Fruit fly (Drosophila melanogaster) whole organism, embryonic: ENCODE measurements around the gene mfr.

Source experiments
- BtbVII ChIP-seq: fragments of 200-800 bp; sonication (Bioruptor generic); optimal IDR thresholded peaks from 3 replicates; lab custom pipeline; 2017; ENCODE audit warnings: missing biosample characterization, mild to moderate bottlenecking, missing genetic modification characterization
- CG10147 ChIP-seq: fragments of 200-800 bp; sonication (Bioruptor generic); optimal IDR thresholded peaks from 2 replicates; lab custom pipeline; 2019; ENCODE audit warnings: missing biosample characterization, mild to moderate bottlenecking, missing genetic modification characterization, moderate library complexity
- CG11695 ChIP-seq: fragments of 200-800 bp; sonication (Bioruptor generic); IDR thresholded peaks from 3 replicates; pipeline ENCODE4 v1.3.6; 2022; ENCODE audit warnings: missing biosample characterization, missing genetic modification characterization
- CG15269 ChIP-seq: fragments of 200-800 bp; sonication (Bioruptor generic); optimal IDR thresholded peaks from 2 replicates; lab custom pipeline; 2018; ENCODE audit warnings: missing biosample characterization, mild to moderate bottlenecking, missing genetic modification characterization, moderate library complexity
- CG16813 ChIP-seq: fragments of 200-800 bp; sonication (Bioruptor generic); IDR thresholded peaks from 3 replicates; pipeline ENCODE4 v1.3.6; 2022; ENCODE audit warnings: missing biosample characterization, missing genetic modification characterization; ENCODE audit not compliant: partially characterized antibody
- CG17385 ChIP-seq: fragments of 200-800 bp; sonication (Bioruptor generic); optimal IDR thresholded peaks from 3 replicates; lab custom pipeline; 2018; ENCODE audit warnings: missing biosample characterization, mild to moderate bottlenecking, missing genetic modification characterization
- CG17568 ChIP-seq: fragments of 200-800 bp; sonication (Bioruptor generic); optimal IDR thresholded peaks from 2 replicates; lab custom pipeline; 2018; ENCODE audit warnings: missing biosample characterization, mild to moderate bottlenecking, missing genetic modification characterization, moderate library complexity
- CG18262 ChIP-seq: fragments of 200-800 bp; optimal IDR thresholded peaks from 3 replicates; lab custom pipeline; 2019; ENCODE audit warnings: missing biosample characterization, mild to moderate bottlenecking, missing genetic modification characterization, moderate library complexity
- CG2116 ChIP-seq: fragments of 200-800 bp; sonication (Bioruptor generic); optimal IDR thresholded peaks from 3 replicates; lab custom pipeline; 2018; ENCODE audit warnings: missing biosample characterization, mild to moderate bottlenecking, missing genetic modification characterization
- CG31441 ChIP-seq: fragments of 200-800 bp; sonication (Bioruptor generic); IDR thresholded peaks from 2 replicates; pipeline ENCODE4 v1.3.6; 2022; ENCODE audit warnings: missing biosample characterization, missing genetic modification characterization
- CG6813 ChIP-seq: fragments of 200-800 bp; sonication (Bioruptor generic); optimal IDR thresholded peaks from 2 replicates; lab custom pipeline; 2017; ENCODE audit warnings: missing biosample characterization, missing genetic modification characterization, mild to moderate bottlenecking, moderate library complexity, missing genetic modification reagents
- CG7271 ChIP-seq: fragments of 200-800 bp; sonication (Bioruptor generic); optimal IDR thresholded peaks from 2 replicates; lab custom pipeline; 2018; ENCODE audit warnings: missing biosample characterization, mild to moderate bottlenecking, missing genetic modification characterization, moderate library complexity
- CG8388 ChIP-seq: fragments of 200-800 bp; sonication (Bioruptor generic); optimal IDR thresholded peaks from 2 replicates; lab custom pipeline; 2019; ENCODE audit warnings: missing biosample characterization, mild to moderate bottlenecking, missing genetic modification characterization, moderate library complexity
- CG9727 ChIP-seq: fragments of 200-800 bp; sonication (Bioruptor generic); optimal IDR thresholded peaks from 3 replicates; lab custom pipeline; 2017; ENCODE audit warnings: missing biosample characterization, mild to moderate bottlenecking, missing genetic modification characterization
- Dad ChIP-seq: fragments of 200-800 bp; sonication (Bioruptor generic); optimal IDR thresholded peaks from 3 replicates; lab custom pipeline; 2016; ENCODE audit warnings: missing biosample characterization, missing genetic modification characterization
- Dp ChIP-seq: fragments of 200-800 bp; sonication (Bioruptor generic); optimal IDR thresholded peaks from 2 replicates; lab custom pipeline; 2018; ENCODE audit warnings: missing biosample characterization, mild to moderate bottlenecking, missing genetic modification characterization, moderate library complexity
- E2f1 ChIP-seq: fragments of 200-800 bp; sonication (Bioruptor generic); IDR thresholded peaks from 2 replicates; pipeline ENCODE4 v1.3.6; 2022; ENCODE audit warnings: missing biosample characterization, missing genetic modification characterization
- E2f2 ChIP-seq: fragments of 200-800 bp; sonication (Bioruptor generic); IDR thresholded peaks from 2 replicates; pipeline ENCODE4 v1.3.6; 2022; ENCODE audit warnings: missing biosample characterization, missing genetic modification characterization
- Ets97D ChIP-seq: fragments of 200-800 bp; sonication (Bioruptor generic); optimal IDR thresholded peaks from 3 replicates; lab custom pipeline; 2016; ENCODE audit warnings: missing biosample characterization, missing genetic modification characterization
- Fer1 ChIP-seq: fragments of 200-800 bp; sonication (Bioruptor generic); optimal IDR thresholded peaks from 2 replicates; lab custom pipeline; 2017; ENCODE audit warnings: missing biosample characterization, mild to moderate bottlenecking, missing genetic modification characterization
- GATAe ChIP-seq: fragments of 200-800 bp; sonication (Bioruptor generic); conservative IDR thresholded peaks from 2 replicates; pipeline ENCODE4 v1.3.6; 2022; ENCODE audit warnings: missing biosample characterization, missing genetic modification characterization
- Hey ChIP-seq: fragments of 200-800 bp; sonication (Bioruptor generic); optimal IDR thresholded peaks from 3 replicates; lab custom pipeline; 2018; ENCODE audit warnings: missing biosample characterization, mild to moderate bottlenecking, missing genetic modification characterization
- Hr78 ChIP-seq, 2 experiments: fragments of 200-800 bp in 1 of 2; fragments of >200 bp in 1 of 2; sonication (Bioruptor generic) in 1 of 2; optimal IDR thresholded peaks; 2 replicates each; lab custom pipeline; 2017 to 2019; ENCODE audit warnings: missing biosample characterization in 2 of 2, missing genetic modification characterization in 2 of 2, mild to moderate bottlenecking in 1 of 2, moderate library complexity in 1 of 2
- MTF-1 ChIP-seq: fragments of 200-800 bp; sonication (Bioruptor generic); optimal IDR thresholded peaks from 2 replicates; lab custom pipeline; 2018; ENCODE audit warnings: missing biosample characterization, mild to moderate bottlenecking, missing genetic modification characterization, borderline replicate concordance
- Max ChIP-seq: fragments of 200-800 bp; sonication (Bioruptor generic); optimal IDR thresholded peaks from 2 replicates; lab custom pipeline; 2016; ENCODE audit warnings: missing biosample characterization, mild to moderate bottlenecking, missing genetic modification characterization
- PHDP ChIP-seq: fragments of 200-800 bp; sonication (Bioruptor generic); optimal IDR thresholded peaks from 3 replicates; lab custom pipeline; 2018; ENCODE audit warnings: missing biosample characterization, mild to moderate bottlenecking, missing genetic modification characterization, moderate library complexity
- Ravus ChIP-seq: fragments of 200-800 bp; sonication (Bioruptor generic); IDR thresholded peaks from 2 replicates; pipeline ENCODE4 v1.3.6; 2022; ENCODE audit warnings: missing biosample characterization, missing genetic modification characterization
- bowl ChIP-seq: fragments of 200-800 bp; sonication (Bioruptor generic); IDR thresholded peaks from 2 replicates; pipeline ENCODE4 v1.3.6; 2022; ENCODE audit warnings: missing biosample characterization, missing genetic modification characterization
- chm ChIP-seq: fragments of 200-800 bp; sonication (Bioruptor generic); IDR thresholded peaks from 2 replicates; pipeline ENCODE4 v1.3.6; 2022; ENCODE audit warnings: missing biosample characterization, missing genetic modification characterization
- eve ChIP-seq, 2 experiments: fragments of >200 bp; optimal IDR thresholded peaks; 2 replicates each; lab custom pipeline; 2017; ENCODE audit warnings: missing biosample characterization in 2 of 2, missing genetic modification characterization in 2 of 2
- exex ChIP-seq: fragments of 200-800 bp; sonication (Bioruptor generic); optimal IDR thresholded peaks from 4 replicates; lab custom pipeline; 2018; ENCODE audit warnings: missing biosample characterization, mild to moderate bottlenecking, missing genetic modification characterization, moderate library complexity
- h ChIP-seq: fragments of >200 bp; optimal IDR thresholded peaks from 2 replicates; lab custom pipeline; 2017
- ham ChIP-seq: fragments of 200-800 bp; sonication (Bioruptor generic); IDR thresholded peaks from 2 replicates; pipeline ENCODE4 v1.3.6; 2022; ENCODE audit warnings: missing biosample characterization, missing genetic modification characterization
- hkb ChIP-seq, 2 experiments: fragments of 200-800 bp in 1 of 2; fragments of >200 bp in 1 of 2; sonication (Bioruptor generic) in 1 of 2; IDR thresholded peaks in 1 of 2; optimal IDR thresholded peaks in 1 of 2; 2 replicates each; pipeline versions ENCODE4 v1.3.6 to Lab custom; 2017 to 2022; ENCODE audit warnings: missing biosample characterization in 1 of 2, missing genetic modification characterization in 1 of 2
- lab ChIP-seq: fragments of 200-800 bp; sonication (Bioruptor generic); optimal IDR thresholded peaks from 3 replicates; lab custom pipeline; 2017; ENCODE audit warnings: missing biosample characterization, missing genetic modification characterization, mild to moderate bottlenecking, moderate library complexity, missing genetic modification reagents
- mirr ChIP-seq: fragments of 200-800 bp; sonication (Bioruptor generic); optimal IDR thresholded peaks from 3 replicates; lab custom pipeline; 2018; ENCODE audit warnings: missing biosample characterization, mild to moderate bottlenecking, missing genetic modification characterization
- nau ChIP-seq: fragments of 200-800 bp; sonication (Bioruptor generic); optimal IDR thresholded peaks from 3 replicates; lab custom pipeline; 2017; ENCODE audit warnings: missing biosample characterization, mild to moderate bottlenecking, missing genetic modification characterization, missing genetic modification reagents
- odd ChIP-seq: fragments of 200-800 bp; sonication (Bioruptor generic); optimal IDR thresholded peaks from 2 replicates; lab custom pipeline; 2017; ENCODE audit warnings: missing biosample characterization, mild to moderate bottlenecking, missing genetic modification characterization
- sens ChIP-seq: fragments of 200-800 bp; sonication (Bioruptor generic); peaks from one replicate; lab custom pipeline; 2016; ENCODE audit warnings: missing biosample characterization, missing genetic modification characterization
- stc ChIP-seq: fragments of 200-800 bp; sonication (Bioruptor generic); IDR thresholded peaks from 2 replicates; pipeline ENCODE4 v1.3.6; 2022; ENCODE audit warnings: missing biosample characterization, missing genetic modification characterization
- stwl ChIP-seq: fragments of 200-800 bp; sonication (Bioruptor generic); optimal IDR thresholded peaks from 3 replicates; lab custom pipeline; 2018; ENCODE audit warnings: missing biosample characterization, mild to moderate bottlenecking, missing genetic modification characterization, moderate library complexity
- sug ChIP-seq: fragments of 200-800 bp; optimal IDR thresholded peaks from 2 replicates; lab custom pipeline; 2019; ENCODE audit warnings: missing biosample characterization, mild to moderate bottlenecking, missing genetic modification characterization, moderate library complexity

Gene mfr

dm6 chr3L:8947848-8948494 lies 35.5 kb upstream of the mfr start:
- TF ChIP-seq Hey (tag; lab: Kevin White, UChicago) (peak; percentile 75), lab (GFP tag; lab: Kevin White, UChicago) (peak; percentile 34), CG9727 (GFP tag; lab: Kevin White, UChicago) (no peak), sug (peak; percentile 48), mirr (peak; percentile 80), exex (peak; percentile 58), GATAe (peak; percentile 24; the same call in 1 of the 2 replicates), chm (no peak)

- peak; percentile 77 for TF ChIP-seq CG7271 (tag; lab: Kevin White, UChicago)
- no peak for TF ChIP-seq ham (GFP tag; lab: Robert Waterston, UW)
- peak; percentile 58 for TF ChIP-seq stwl (tag; lab: Kevin White, UChicago)
- TF ChIP-seq Ets97D (GFP tag; lab: Kevin White, UChicago) = peak; percentile 13
These were observed 27.2 kb upstream of the mfr start for dm6 chr3L:8939654-8940053.

DNA sequence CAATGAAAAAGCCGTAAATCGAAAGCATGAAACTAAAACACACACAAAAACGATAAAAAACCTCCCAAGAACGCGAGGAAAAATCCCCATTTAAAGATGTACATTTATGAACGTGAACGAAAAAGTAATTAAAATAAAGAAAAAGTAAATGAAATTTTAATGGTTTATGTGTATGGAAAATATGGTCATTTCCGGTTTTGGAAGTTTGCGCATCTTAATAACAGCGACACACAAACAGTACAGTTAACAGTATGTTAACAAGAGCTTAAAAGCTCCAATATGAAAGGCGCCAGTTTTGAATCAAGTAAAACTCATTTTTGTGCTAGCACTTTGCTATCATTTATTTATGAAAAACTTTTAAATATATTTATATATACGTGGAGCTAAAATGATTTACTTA lies 19.4 kb upstream of the mfr start:
- TF ChIP-seq BtbVII (GFP tag; lab: Kevin White, UChicago) (peak; percentile 36), bowl (GFP tag; lab: Robert Waterston, UW) (no peak), Ets97D (GFP tag; lab: Kevin White, UChicago) (peak; percentile 89), CG16813 (GFP tag; lab: Robert Waterston, UW) (no peak), CG15269 (tag; lab: Kevin White, UChicago) (peak; percentile 13), Max (GFP tag; lab: Kevin White, UChicago) (no peak), MTF-1 (GFP tag; lab: Kevin White, UChicago) (no peak), CG31441 (GFP tag; lab: Robert Waterston, UW) (peak; percentile 38; the same call in 1 of the 2 replicates), CG18262 (tag; lab: Kevin White, UChicago) (no peak), Ravus (GFP tag; lab: Robert Waterston, UW) (no peak), CG17385 (GFP tag; lab: Kevin White, UChicago) (peak; percentile 29), eve (GFP tag; optimal IDR thresholded peaks at IDR 0.05; lab: Kevin White, UChicago) (peak in 1 of 2 experiments; percentile 50), CG17568 (GFP tag; lab: Kevin White, UChicago) (peak; percentile 54), stc (peak; percentile 20; the same call in 1 of the 2 replicates), CG11695 (0 out of 3 replicates have a peak, but pooled peaks have one; percentile 28), sens (GFP tag; lab: Kevin White, UChicago) (peak; percentile 10), Hr78 (GFP tag; optimal IDR thresholded peaks at IDR 0.05; lab: Kevin White, UChicago) (no peak), CG2116 (peak; percentile 6), odd (GFP tag; lab: Kevin White, UChicago) (peak; percentile 40), nau (peak; percentile 5), E2f2 (GFP tag; lab: Robert Waterston, UW) (peak; percentile 77), Dp (GFP tag; lab: Kevin White, UChicago) (peak; percentile 66), Dad (no peak), PHDP (tag; lab: Kevin White, UChicago) (peak; percentile 38), CG6813 (GFP tag; lab: Kevin White, UChicago) (peak; percentile 13), hkb (optimal IDR thresholded peaks at IDR 0.05; lab: Kevin White, UChicago) (no peak), hkb (GFP tag; IDR thresholded peaks at IDR 0.05; lab: Robert Waterston, UW) (0 out of 2 replicates have a peak, but pooled peaks have one; percentile 22), E2f1 (no peak), h (no peak), CG8388 (GFP tag; lab: Kevin White, UChicago) (no peak), Fer1 (GFP tag; lab: Kevin White, UChicago) (peak; percentile 44), CG10147 (GFP tag; lab: Kevin White, UChicago) (no peak)
